Worm (Caenorhabditis elegans) whole organism, late embryonic: ENCODE measurements around the gene nas-20.

Source experiments
- F13H6.1 ChIP-seq: sonication (generic microtip); optimal IDR thresholded peaks from 2 replicates; lab custom pipeline; 2016; ENCODE audit warnings: missing genetic modification characterization, missing compliant biosample characterization
- K09A11.1 ChIP-seq: sonication (generic microtip); optimal IDR thresholded peaks from 2 replicates; lab custom pipeline; 2017; ENCODE audit warnings: antibody characterized with exemption, mild to moderate bottlenecking, missing genetic modification characterization, missing compliant biosample characterization; ENCODE audit not compliant: insufficient read depth
- Y22D7AL.16 ChIP-seq: sonication (generic microtip); optimal IDR thresholded peaks from 2 replicates; lab custom pipeline; 2016; ENCODE audit warnings: missing genetic modification characterization, missing compliant biosample characterization
- ama-1 ChIP-seq: fragments of 150-350 bp; optimal IDR thresholded peaks from 2 replicates; lab custom pipeline; 2014
- ceh-14 ChIP-seq: sonication (generic microtip); optimal IDR thresholded peaks from 2 replicates; lab custom pipeline; 2016; ENCODE audit warnings: missing genotype, missing genetic modification characterization, missing compliant biosample characterization
- ceh-18 ChIP-seq: sonication (generic microtip); optimal IDR thresholded peaks from 2 replicates; lab custom pipeline; 2016; ENCODE audit warnings: missing genetic modification characterization, missing compliant biosample characterization
- ceh-19 ChIP-seq: fragments of 200-800 bp; sonication (Bioruptor generic); optimal IDR thresholded peaks from 2 replicates; lab custom pipeline; 2018; ENCODE audit warnings: mild to moderate bottlenecking, missing genetic modification characterization, missing compliant biosample characterization
- ceh-2 ChIP-seq: sonication (generic microtip); optimal IDR thresholded peaks from 2 replicates; lab custom pipeline; 2016; ENCODE audit warnings: missing genotype, missing genetic modification characterization, missing compliant biosample characterization
- ceh-22 ChIP-seq: sonication (generic microtip); optimal IDR thresholded peaks from 2 replicates; lab custom pipeline; 2017; ENCODE audit warnings: missing biosample characterization, missing genetic modification characterization
- ceh-24 ChIP-seq: sonication (generic microtip); optimal IDR thresholded peaks from 2 replicates; lab custom pipeline; 2016; ENCODE audit warnings: mild to moderate bottlenecking, missing genetic modification characterization, missing compliant biosample characterization
- ceh-30 ChIP-seq: fragments of 150-350 bp; optimal IDR thresholded peaks from 2 replicates; lab custom pipeline; 2014; ENCODE audit warnings: missing biosample characterization, missing genetic modification characterization
- ceh-45 ChIP-seq: fragments of 200-800 bp; sonication (Bioruptor generic); IDR thresholded peaks from 2 replicates; pipeline ENCODE4 v1.3.6; 2022; ENCODE audit warnings: missing genetic modification reagents, missing genetic modification characterization, missing compliant biosample characterization
- ceh-48 ChIP-seq: sonication (generic microtip); optimal IDR thresholded peaks from 2 replicates; lab custom pipeline; 2016; ENCODE audit warnings: missing genetic modification characterization, inconsistent platforms, missing compliant biosample characterization
- ceh-6 ChIP-seq: fragments of 200-800 bp; sonication (Bioruptor generic); optimal IDR thresholded peaks from 2 replicates; lab custom pipeline; 2018; ENCODE audit warnings: mild to moderate bottlenecking, missing genetic modification characterization, missing compliant biosample characterization
- dmd-4 ChIP-seq: sonication (generic microtip); optimal IDR thresholded peaks from 2 replicates; lab custom pipeline; 2016; ENCODE audit warnings: borderline replicate concordance, missing genetic modification characterization, missing compliant biosample characterization
- dve-1 ChIP-seq: sonication (generic microtip); optimal IDR thresholded peaks from 2 replicates; lab custom pipeline; 2017; ENCODE audit warnings: antibody characterized with exemption, mild to moderate bottlenecking, missing genetic modification characterization, missing compliant biosample characterization
- elt-2 ChIP-seq: sonication (generic microtip); optimal IDR thresholded peaks from 2 replicates; lab custom pipeline; 2016; ENCODE audit warnings: missing genetic modification reagents, missing genetic modification characterization, missing compliant biosample characterization
- elt-4 ChIP-seq: sonication (generic microtip); optimal IDR thresholded peaks from 2 replicates; lab custom pipeline; 2016; ENCODE audit warnings: missing genetic modification characterization, missing compliant biosample characterization
- fax-1 ChIP-seq: sonication (generic microtip); optimal IDR thresholded peaks from 2 replicates; lab custom pipeline; 2016; ENCODE audit warnings: missing genotype, missing genetic modification characterization, missing compliant biosample characterization
- fkh-10 ChIP-seq: fragments of 150-350 bp; optimal IDR thresholded peaks from 2 replicates; lab custom pipeline; 2014; ENCODE audit warnings: missing biosample characterization, missing genetic modification reagents, missing genetic modification characterization
- fkh-6 ChIP-seq: sonication (generic microtip); optimal IDR thresholded peaks from 2 replicates; lab custom pipeline; 2016; ENCODE audit warnings: missing genetic modification characterization, missing compliant biosample characterization
- hlh-13 ChIP-seq: fragments of 200-800 bp; sonication (Bioruptor generic); optimal IDR thresholded peaks from 2 replicates; lab custom pipeline; 2018; ENCODE audit warnings: mild to moderate bottlenecking, missing genetic modification characterization, missing compliant biosample characterization
- hlh-6 ChIP-seq: sonication (generic microtip); optimal IDR thresholded peaks from 2 replicates; lab custom pipeline; 2016; ENCODE audit warnings: missing genotype, missing genetic modification characterization, missing compliant biosample characterization
- hlh-8 ChIP-seq: sonication (generic microtip); optimal IDR thresholded peaks from 2 replicates; lab custom pipeline; 2016; ENCODE audit warnings: missing genotype, missing genetic modification characterization, missing compliant biosample characterization
- lim-6 ChIP-seq: sonication (generic microtip); optimal IDR thresholded peaks from 2 replicates; lab custom pipeline; 2016; ENCODE audit warnings: missing genetic modification characterization, missing compliant biosample characterization
- madf-2 ChIP-seq: sonication (generic microtip); optimal IDR thresholded peaks from 2 replicates; lab custom pipeline; 2017; ENCODE audit warnings: missing genetic modification characterization, missing compliant biosample characterization
- mec-3 ChIP-seq: sonication (generic microtip); optimal IDR thresholded peaks from 2 replicates; lab custom pipeline; 2016; ENCODE audit warnings: borderline replicate concordance, missing genetic modification characterization, missing compliant biosample characterization
- nhr-11 ChIP-seq: fragments of 150-350 bp; optimal IDR thresholded peaks from 2 replicates; lab custom pipeline; 2014; ENCODE audit warnings: missing biosample characterization, missing genetic modification characterization
- nhr-232 ChIP-seq: sonication (generic microtip); optimal IDR thresholded peaks from 2 replicates; lab custom pipeline; 2016; ENCODE audit warnings: missing genetic modification characterization, missing compliant biosample characterization
- npax-4 ChIP-seq: sonication (generic microtip); optimal IDR thresholded peaks from 2 replicates; lab custom pipeline; 2016; ENCODE audit warnings: missing genetic modification characterization, missing compliant biosample characterization
- pag-3 ChIP-seq: sonication (generic microtip); optimal IDR thresholded peaks from 2 replicates; lab custom pipeline; 2016; ENCODE audit warnings: missing compliant biosample characterization, missing genetic modification characterization, borderline replicate concordance
- pat-9 ChIP-seq: fragments of 200-800 bp; sonication (Bioruptor generic); optimal IDR thresholded peaks from 2 replicates; lab custom pipeline; 2018; ENCODE audit warnings: mild to moderate bottlenecking, missing genetic modification characterization, moderate library complexity, missing compliant biosample characterization
- pha-2 ChIP-seq: sonication (generic microtip); optimal IDR thresholded peaks from 2 replicates; lab custom pipeline; 2017; ENCODE audit warnings: mild to moderate bottlenecking, missing genetic modification characterization, missing compliant biosample characterization
- pha-4 ChIP-seq: fragments of 150-350 bp; optimal IDR thresholded peaks from 2 replicates; lab custom pipeline; 2018; ENCODE audit warnings: missing biosample characterization, missing genetic modification reagents, missing genetic modification characterization
- pqm-1 ChIP-seq: sonication (generic microtip); optimal IDR thresholded peaks from 2 replicates; lab custom pipeline; 2016; ENCODE audit warnings: missing genetic modification characterization, missing compliant biosample characterization
- ref-2 ChIP-seq: sonication (generic microtip); optimal IDR thresholded peaks from 2 replicates; lab custom pipeline; 2016; ENCODE audit warnings: missing genetic modification characterization, missing compliant biosample characterization
- rnt-1 ChIP-seq: sonication (generic microtip); optimal IDR thresholded peaks from 2 replicates; lab custom pipeline; 2016; ENCODE audit warnings: missing genetic modification characterization, missing compliant biosample characterization
- sdc-2 ChIP-seq: sonication (generic microtip); optimal IDR thresholded peaks from 2 replicates; lab custom pipeline; 2016; ENCODE audit warnings: missing genotype, missing genetic modification characterization, missing compliant biosample characterization
- tbx-7 ChIP-seq: sonication (generic microtip); optimal IDR thresholded peaks from 2 replicates; lab custom pipeline; 2016; ENCODE audit warnings: missing genotype, missing genetic modification characterization, missing compliant biosample characterization
- unc-3 ChIP-seq, 2 experiments: fragments of 200-800 bp in 1 of 2; sonication (Bioruptor generic) in 1 of 2; sonication (generic microtip) in 1 of 2; conservative IDR thresholded peaks in 1 of 2; optimal IDR thresholded peaks in 1 of 2; 2 replicates each; pipeline versions ENCODE4 v1.3.6 to Lab custom; 2016 to 2022; ENCODE audit warnings: missing compliant biosample characterization in 2 of 2, missing genetic modification characterization in 2 of 2, missing genetic modification reagents in 1 of 2
- unc-42 ChIP-seq: sonication (generic microtip); optimal IDR thresholded peaks from 2 replicates; lab custom pipeline; 2016; ENCODE audit warnings: missing genotype, missing genetic modification characterization, missing compliant biosample characterization
- unc-55 ChIP-seq: sonication (generic microtip); optimal IDR thresholded peaks from 2 replicates; lab custom pipeline; 2017; ENCODE audit warnings: missing biosample characterization, missing genetic modification reagents, missing genetic modification characterization
- zip-5 ChIP-seq: sonication (generic microtip); optimal IDR thresholded peaks from 2 replicates; lab custom pipeline; 2016; ENCODE audit warnings: missing genetic modification characterization, missing compliant biosample characterization
- ztf-16 ChIP-seq: sonication (generic microtip); optimal IDR thresholded peaks from 2 replicates; lab custom pipeline; 2017; ENCODE audit warnings: missing genetic modification characterization, missing compliant biosample characterization

nas-20 gene

DNA sequence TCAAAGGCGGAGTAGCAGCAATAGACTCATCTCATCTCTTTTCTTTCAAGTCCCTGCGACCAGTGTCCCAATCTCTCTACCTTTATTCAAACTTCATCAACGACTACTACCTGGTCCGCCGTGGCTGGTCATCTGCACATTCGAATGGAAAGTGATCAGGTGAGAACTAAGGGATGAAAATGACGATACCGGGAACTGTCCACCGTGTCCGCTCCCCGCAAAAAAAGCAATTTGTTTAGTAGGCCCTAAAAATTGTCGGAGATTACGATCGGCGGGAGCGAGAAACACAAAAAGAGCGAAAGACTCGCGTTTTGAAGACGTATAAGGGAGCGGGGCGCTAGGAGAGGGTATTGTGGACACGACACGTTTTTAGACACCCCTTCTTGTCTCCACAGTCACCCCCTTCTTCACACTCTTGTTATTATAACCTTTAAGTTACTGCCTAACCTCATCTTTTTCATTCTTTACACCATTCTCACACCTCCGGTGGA is 9.1 kb downstream of the nas-20 start, which contains the start of gene zipt-16:
zipt-16 (plus strand) TSS at position 51 of the 491 bp plus-strand sequence.
- TF ChIP-seq elt-4 (tag; lab: Kevin White, UChicago) (peak; percentile 2), ceh-48 (tag; lab: Kevin White, UChicago) (no peak)
- TF ChIP-seq, all 69 proteins: peak for 1

DNA sequence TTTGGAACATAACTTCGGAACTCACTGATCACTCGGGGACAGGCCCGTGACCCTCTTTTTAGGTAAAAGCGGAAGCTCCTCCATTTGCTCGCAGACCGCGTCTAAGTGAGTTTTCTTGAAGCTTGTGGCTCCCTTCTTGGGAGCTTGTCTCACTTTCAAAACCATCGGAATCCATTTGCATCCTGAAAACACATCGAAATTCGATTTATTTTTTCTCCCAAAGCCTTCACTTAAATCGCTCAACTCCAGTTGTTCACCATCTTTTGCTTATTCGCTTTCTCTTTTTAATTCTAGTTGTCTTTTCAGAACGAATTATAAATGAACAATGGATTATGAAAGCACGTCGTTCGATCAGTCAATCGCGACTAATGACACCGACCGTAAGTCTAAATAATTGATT is 12.9 kb downstream of the nas-20 start, which contains the start of gene T11F9.1:
T11F9.1 (plus strand) TSS at position 301 of the 400 bp plus-strand sequence.
- no peak for TF ChIP-seq rnt-1 (tag; lab: Kevin White, UChicago)
- TF ChIP-seq ceh-48 (tag; lab: Kevin White, UChicago) = no peak
- TF ChIP-seq hlh-8 (tag; lab: Kevin White, UChicago) = no peak
- TF ChIP-seq dve-1 = no peak
- TF ChIP-seq hlh-13 = no peak
- TF ChIP-seq hlh-6 = no peak
- no peak for TF ChIP-seq unc-3 (GFP tag; conservative IDR thresholded peaks at IDR 0.05; lab: Robert Waterston, UW)
- no peak for TF ChIP-seq unc-3 (tag; optimal IDR thresholded peaks at IDR 0.05; lab: Kevin White, UChicago)
- TF ChIP-seq pha-2 (tag; lab: Kevin White, UChicago) = no peak
- no peak for TF ChIP-seq pha-4 (tag; lab: Kevin White, UChicago)
- no peak for TF ChIP-seq ref-2 (tag; lab: Kevin White, UChicago)
- TF ChIP-seq fkh-10 (GFP tag; lab: Kevin White, UChicago) = no peak
- no peak for TF ChIP-seq zip-5 (tag; lab: Kevin White, UChicago)
- no peak for TF ChIP-seq fkh-6 (tag; lab: Kevin White, UChicago)
- TF ChIP-seq nhr-11 (tag; lab: Kevin White, UChicago) = no peak
- no peak for TF ChIP-seq pqm-1 (tag; lab: Kevin White, UChicago)
- TF ChIP-seq pat-9 (tag; lab: Kevin White, UChicago) = no peak
- TF ChIP-seq fax-1 = no peak

DNA sequence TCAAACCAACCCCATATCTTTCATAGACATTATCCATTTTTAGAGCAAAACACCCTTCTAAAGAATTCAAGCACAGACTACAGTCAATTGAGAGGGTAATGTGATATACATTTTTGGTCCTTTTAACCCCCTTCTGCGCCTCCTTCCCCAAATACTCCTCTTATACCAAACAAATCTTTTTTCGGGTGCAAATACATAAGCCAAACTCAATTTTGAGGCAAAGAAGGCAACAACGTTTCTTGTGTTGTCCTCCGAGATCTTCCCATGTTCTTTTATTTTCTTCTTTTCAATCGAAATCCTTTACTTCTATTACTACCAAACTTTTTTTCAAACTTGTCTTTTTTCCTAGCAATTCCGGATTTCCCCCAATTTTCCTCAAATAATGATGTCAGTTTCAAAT is 17.2 kb downstream of the nas-20 start:
- TF ChIP-seq unc-42 = peak; percentile 61
- TF ChIP-seq ceh-2 = no peak

DNA sequence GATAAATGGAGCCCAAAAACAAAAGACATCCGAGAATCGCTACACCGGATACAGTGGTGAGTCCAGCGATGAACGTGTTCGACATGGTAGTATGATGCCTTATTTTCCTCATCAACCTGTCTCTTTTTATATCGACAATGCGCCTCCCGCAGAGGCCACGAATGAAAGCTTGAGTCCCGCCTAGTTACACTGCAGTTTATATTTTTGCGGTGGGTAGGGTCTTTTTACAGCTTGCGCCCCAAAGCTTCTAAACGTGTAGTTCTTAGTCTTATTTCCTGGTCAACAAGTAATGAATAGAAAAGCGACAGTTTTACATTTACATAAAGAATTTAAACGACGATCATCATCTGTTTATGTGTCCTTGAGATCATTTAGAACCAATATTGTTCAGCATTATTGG is 21.9 kb downstream of the nas-20 start, which contains the start of gene col-156:
col-156 (minus strand) TSS at position 101 of the 400 bp plus-strand sequence.
- TF ChIP-seq npax-4 (tag; lab: Kevin White, UChicago) = no peak
- no peak for TF ChIP-seq ceh-6 (GFP tag; lab: Kevin White, UChicago)
- TF ChIP-seq ztf-16 = no peak
- no peak for TF ChIP-seq sdc-2
- TF ChIP-seq ama-1 (lab: Kevin White, UChicago) = no peak
- no peak for TF ChIP-seq unc-55 (GFP tag; lab: Kevin White, UChicago)
- no peak for TF ChIP-seq unc-3 (GFP tag; conservative IDR thresholded peaks at IDR 0.05; lab: Robert Waterston, UW)
- TF ChIP-seq unc-3 (tag; optimal IDR thresholded peaks at IDR 0.05; lab: Kevin White, UChicago) = no peak
- no peak for TF ChIP-seq mec-3

DNA sequence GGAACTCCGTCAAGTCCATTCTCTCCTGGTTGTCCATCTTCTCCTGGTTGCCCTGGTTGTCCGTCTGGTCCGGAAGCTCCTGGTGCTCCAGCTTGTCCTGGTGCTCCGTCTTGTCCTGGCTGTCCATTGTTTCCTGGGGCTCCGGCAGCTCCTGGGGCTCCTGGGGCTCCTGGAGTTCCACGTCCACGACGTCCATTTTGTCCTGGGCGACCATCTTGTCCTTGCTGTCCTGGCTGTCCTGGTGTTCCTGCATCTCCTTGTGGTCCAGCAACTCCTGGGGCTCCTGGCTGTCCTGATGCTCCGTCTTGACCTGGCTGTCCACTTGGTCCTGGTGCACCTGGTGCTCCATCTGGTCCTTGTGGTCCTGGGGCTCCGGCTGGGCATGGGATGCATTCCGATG is 22.7 kb downstream of the nas-20 start:
- TF ChIP-seq elt-2 (tag; lab: Kevin White, UChicago) (no peak), unc-42 (no peak), tbx-7 (tag; lab: Kevin White, UChicago) (no peak), ceh-22 (tag; lab: Kevin White, UChicago) (no peak), nhr-11 (tag; lab: Kevin White, UChicago) (no peak), pag-3 (peak; percentile 6), ceh-14 (tag; lab: Kevin White, UChicago) (no peak), madf-2 (tag; lab: Kevin White, UChicago) (no peak), nhr-232 (tag; lab: Kevin White, UChicago) (no peak), pha-2 (tag; lab: Kevin White, UChicago) (no peak), dmd-4 (tag; lab: Kevin White, UChicago) (no peak), ceh-18 (tag; lab: Kevin White, UChicago) (no peak), K09A11.1 (no peak), elt-4 (tag; lab: Kevin White, UChicago) (no peak), hlh-6 (peak; percentile 46), ceh-19 (GFP tag; lab: Kevin White, UChicago) (no peak), hlh-8 (tag; lab: Kevin White, UChicago) (no peak), lim-6 (tag; lab: Kevin White, UChicago) (no peak), ceh-30 (no peak), ceh-45 (GFP tag; lab: Robert Waterston, UW) (no peak), F13H6.1 (tag; lab: Kevin White, UChicago) (no peak), ceh-24 (tag; lab: Kevin White, UChicago) (no peak), ztf-16 (no peak), Y22D7AL.16 (tag; lab: Kevin White, UChicago) (peak; percentile 13), ref-2 (tag; lab: Kevin White, UChicago) (no peak)
